Fruit fly (Drosophila melanogaster): ENCODE measurements around the gene CG32712.

- TF ChIP-seq CG8478 (optimal IDR thresholded peaks at IDR 0.05) (no peak), CTCF (optimal IDR thresholded peaks at IDR 0.05) (no peak)
Measured at dm6 chrX:8468962-8469459, 35.4 kb upstream of the CG32712 start, which contains the start of gene CG12116.

All from S2 (cell line).